Worm (Caenorhabditis elegans) whole organism, L4/young adult: ENCODE results near the gene rbm-28.

Experiments
- W03F9.2 ChIP-seq: fragments of 150-350 bp; optimal IDR thresholded peaks from 2 replicates; lab custom pipeline; 2014; ENCODE audit warnings: missing biosample characterization, missing genetic modification characterization
- him-1 ChIP-seq: sonication (generic microtip); optimal IDR thresholded peaks from 2 replicates; lab custom pipeline; 2016; ENCODE audit warnings: missing genotype, missing genetic modification reagents, missing genetic modification characterization, missing compliant biosample characterization

- TF ChIP-seq W03F9.2 (tag; lab: Kevin White, UChicago) (no peak), him-1 (tag; lab: Kevin White, UChicago) (no peak)
Measured at ce11 chrII:14812231-14812630, 44.8 kb upstream of the rbm-28 start, which contains the start of gene osta-3.
